Worm (Caenorhabditis elegans): ENCODE measurements around the gene cone-1.
A peak's percentile ranks its signal among the peaks of the same experiment; 100 is the strongest.
"Not testable (repeated sequence)": the region's sequence is repeated elsewhere in the genome, so short reads cannot be mapped to it uniquely, and the experiment has no call there.

Gene cone-1

DNA sequence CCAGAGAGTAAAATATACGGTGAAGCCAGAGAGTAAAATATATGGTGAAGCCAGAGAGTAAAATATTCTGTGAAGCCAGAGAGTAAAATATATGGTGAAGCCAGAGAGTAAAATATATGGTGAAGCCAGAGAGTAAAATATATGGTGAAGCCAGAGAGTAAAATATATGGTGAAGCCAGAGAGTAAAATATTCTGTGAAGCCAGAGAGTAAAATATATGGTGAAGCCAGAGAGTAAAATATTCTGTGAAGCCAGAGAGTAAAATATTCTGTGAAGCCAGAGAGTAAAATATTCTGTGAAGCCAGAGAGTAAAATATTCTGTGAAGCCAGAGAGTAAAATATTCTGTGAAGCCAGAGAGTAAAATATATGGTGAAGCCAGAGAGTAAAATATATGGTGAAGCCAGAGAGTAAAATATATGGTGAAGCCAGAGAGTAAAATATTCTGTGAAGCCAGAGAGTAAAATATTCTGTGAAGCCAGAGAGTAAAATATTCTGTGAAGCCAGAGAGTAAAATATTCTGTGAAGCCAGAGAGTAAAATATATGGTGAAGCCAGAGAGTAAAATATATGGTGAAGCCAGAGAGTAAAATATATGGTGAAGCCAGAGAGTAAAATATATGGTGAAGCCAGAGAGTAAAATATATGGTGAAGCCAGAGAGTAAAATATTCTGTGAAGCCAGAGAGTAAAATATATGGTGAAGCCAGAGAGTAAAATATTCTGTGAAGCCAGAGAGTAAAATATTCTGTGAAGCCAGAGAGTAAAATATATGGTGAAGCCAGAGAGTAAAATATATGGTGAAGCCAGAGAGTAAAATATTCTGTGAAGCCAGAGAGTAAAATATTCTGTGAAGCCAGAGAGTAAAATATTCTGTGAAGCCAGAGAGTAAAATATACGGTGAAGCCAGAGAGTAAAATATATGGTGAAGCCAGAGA is 32.9 kb upstream of the cone-1 start:
- peak; percentile 80 for TF ChIP-seq sox-2 (GFP tag; IDR thresholded peaks at IDR 0.05)
- TF ChIP-seq unc-3 (GFP tag; conservative IDR thresholded peaks at IDR 0.05), result peak; percentile 99
- not testable (repeated sequence) for TF ChIP-seq unc-3 (tag; optimal IDR thresholded peaks at IDR 0.05)
- peak; percentile 88 for TF ChIP-seq ceh-45 (GFP tag; IDR thresholded peaks at IDR 0.05)

- TF ChIP-seq ceh-45 (GFP tag; IDR thresholded peaks at IDR 0.05) (peak; percentile 91), sox-2 (GFP tag; IDR thresholded peaks at IDR 0.05) (peak; percentile 71), unc-3 (GFP tag; conservative IDR thresholded peaks at IDR 0.05) (peak; percentile 98)
- TF ChIP-seq unc-3 (tag; optimal IDR thresholded peaks at IDR 0.05), result not testable (repeated sequence)
Measured at ce11 chrIII:2499275-2499674, 31.1 kb upstream of the cone-1 start.

DNA sequence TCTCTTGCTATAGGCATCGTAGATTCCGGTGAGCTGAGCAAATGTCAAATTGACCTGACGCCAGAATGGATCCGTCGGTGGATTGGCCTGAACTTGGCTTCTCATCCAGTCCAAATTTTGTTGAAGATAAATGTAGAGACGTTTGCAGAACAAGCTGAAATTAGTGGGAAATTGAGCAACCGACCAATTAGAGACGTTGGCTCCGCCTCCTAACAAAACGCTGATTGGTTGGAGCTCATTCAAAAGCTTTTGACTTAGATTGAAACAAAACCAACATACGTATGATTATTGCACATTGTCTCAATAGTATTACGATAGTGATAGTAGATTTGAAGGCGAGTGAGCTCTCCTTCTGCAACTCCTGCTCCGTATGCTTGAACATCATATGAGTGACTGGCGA is 23.9 kb upstream of the cone-1 start:
- TF ChIP-seq nfya-1 (tag; optimal IDR thresholded peaks at IDR 0.05) (peak; percentile 14), ceh-24 (tag; optimal IDR thresholded peaks at IDR 0.05) (no peak)

DNA sequence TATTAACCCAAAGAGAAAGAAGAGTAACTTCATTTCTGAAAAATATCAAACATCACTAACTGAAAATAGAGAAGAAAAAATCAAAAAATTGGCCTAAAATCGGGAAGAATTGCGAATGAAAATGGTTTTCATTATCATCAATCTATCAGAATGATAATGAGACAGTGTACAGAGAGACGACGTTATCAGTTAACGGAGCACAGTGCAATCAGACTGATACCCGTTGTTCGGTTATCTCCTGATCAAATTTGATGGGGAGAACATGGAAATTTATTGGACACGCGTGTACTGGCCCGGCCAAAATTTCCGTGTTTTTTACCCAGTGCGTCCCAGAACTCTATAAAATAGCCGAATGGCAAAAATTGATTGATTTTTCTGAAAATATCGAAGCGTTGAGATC is 22.5 kb upstream of the cone-1 start, which contains the start of gene Y54F10AM.8:
Y54F10AM.8 (minus strand) TSS at position 35 of the 400 bp plus-strand sequence.
- TF ChIP-seq ceh-34 (tag; optimal IDR thresholded peaks at IDR 0.05), result no peak
- no peak for TF ChIP-seq rnt-1 (tag; optimal IDR thresholded peaks at IDR 0.05)
- TF ChIP-seq elt-4 (tag; optimal IDR thresholded peaks at IDR 0.05), result no peak
- no peak for TF ChIP-seq hlh-30 (tag; optimal IDR thresholded peaks at IDR 0.05; ENCODE audit: insufficient read depth)
- no peak for TF ChIP-seq C08G9.2 (tag; optimal IDR thresholded peaks at IDR 0.05)
- peak; percentile 99 for TF ChIP-seq elt-2 (tag; optimal IDR thresholded peaks at IDR 0.05)
- TF ChIP-seq pag-3 (tag; optimal IDR thresholded peaks at IDR 0.05; ENCODE audit: borderline replicate concordance), result no peak
- TF ChIP-seq dve-1 (tag; optimal IDR thresholded peaks at IDR 0.05), result no peak

- no peak for TF ChIP-seq ama-1 (optimal IDR thresholded peaks at IDR 0.05)
- TF ChIP-seq gmeb-2 (tag; optimal IDR thresholded peaks at IDR 0.05), result no peak
- TF ChIP-seq Y22D7AL.16 (tag; optimal IDR thresholded peaks at IDR 0.05), result no peak
- TF ChIP-seq ceh-9 (tag; optimal IDR thresholded peaks at IDR 0.05), result no peak
- no peak for TF ChIP-seq nfya-1 (tag; optimal IDR thresholded peaks at IDR 0.05)
- TF ChIP-seq lim-6 (tag; optimal IDR thresholded peaks at IDR 0.05), result no peak
- no peak for TF ChIP-seq unc-3 (GFP tag; conservative IDR thresholded peaks at IDR 0.05)
- no peak for TF ChIP-seq unc-3 (tag; optimal IDR thresholded peaks at IDR 0.05)
- TF ChIP-seq hlh-15 (tag; optimal IDR thresholded peaks at IDR 0.05), result no peak
- TF ChIP-seq ceh-34 (tag; optimal IDR thresholded peaks at IDR 0.05), result no peak
- no peak for TF ChIP-seq ceh-2 (tag; optimal IDR thresholded peaks at IDR 0.05)
- TF ChIP-seq ceh-22 (tag; optimal IDR thresholded peaks at IDR 0.05), result no peak
- no peak for TF ChIP-seq pha-4 (tag; optimal IDR thresholded peaks at IDR 0.05)
- no peak for TF ChIP-seq fkh-6 (tag; optimal IDR thresholded peaks at IDR 0.05)
- no peak for TF ChIP-seq ztf-16 (tag; optimal IDR thresholded peaks at IDR 0.05)
- no peak for TF ChIP-seq eyg-1 (tag; optimal IDR thresholded peaks at IDR 0.05)
- no peak for TF ChIP-seq madf-2 (tag; optimal IDR thresholded peaks at IDR 0.05)
Measured at ce11 chrIII:2508518-2508917, 21.9 kb upstream of the cone-1 start, which contains the start of gene Y54F10AM.6. Gene Y54F10AM.6 (plus strand): TSS chrIII:2508818.

DNA sequence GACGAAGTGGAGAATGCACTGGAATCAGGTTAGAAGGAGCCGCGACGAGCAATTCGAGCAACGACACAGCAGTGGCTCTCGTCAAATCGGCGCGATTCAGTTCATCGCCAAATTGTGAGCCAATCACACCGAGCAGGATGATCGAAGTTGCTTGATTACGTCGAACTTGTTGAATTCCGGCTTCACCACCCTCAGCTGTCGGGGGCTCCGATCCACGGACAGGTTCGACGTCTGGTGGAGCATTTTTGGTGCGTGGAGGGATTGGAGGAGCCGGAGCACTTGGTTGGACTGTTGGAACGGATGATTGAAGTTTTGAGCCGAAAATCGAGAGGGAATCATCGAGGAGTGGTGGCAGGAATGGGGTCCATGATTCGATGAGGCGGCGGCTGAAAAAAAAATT is 15.0 kb upstream of the cone-1 start:
- TF ChIP-seq hlh-13 (GFP tag; optimal IDR thresholded peaks at IDR 0.05) (no peak), nhr-232 (tag; optimal IDR thresholded peaks at IDR 0.05) (no peak), nfya-1 (tag; optimal IDR thresholded peaks at IDR 0.05) (no peak), hlh-6 (tag; optimal IDR thresholded peaks at IDR 0.05) (no peak), syd-9 (tag; optimal IDR thresholded peaks at IDR 0.05) (no peak), unc-3 (GFP tag; conservative IDR thresholded peaks at IDR 0.05) (no peak), unc-3 (tag; optimal IDR thresholded peaks at IDR 0.05) (no peak), C08G9.2 (tag; optimal IDR thresholded peaks at IDR 0.05) (no peak), pqm-1 (tag; optimal IDR thresholded peaks at IDR 0.05) (no peak), che-1 (tag; optimal IDR thresholded peaks at IDR 0.05) (no peak), T23F11.4 (GFP tag; optimal IDR thresholded peaks at IDR 0.05) (no peak), ceh-18 (tag; optimal IDR thresholded peaks at IDR 0.05) (no peak)

Data from whole organism, late embryonic.